Worm (Caenorhabditis elegans) whole organism, mixed stage, embryonic: Measurements from ENCODE around the gene F21H7.3.

Experiments used
- mep-1 ChIP-seq: fragments of 150-350 bp; optimal IDR thresholded peaks from 2 replicates; lab custom pipeline; 2017; ENCODE audit warnings: missing biosample characterization, missing genetic modification reagents, missing genetic modification characterization, inconsistent platforms
- ztf-11 ChIP-seq: fragments of 150-350 bp; optimal IDR thresholded peaks from 2 replicates; lab custom pipeline; 2014; ENCODE audit warnings: missing biosample characterization, missing genetic modification characterization

- TF ChIP-seq mep-1 (tag; lab: Kevin White, UChicago), result no peak
- no peak for TF ChIP-seq ztf-11 (tag; lab: Kevin White, UChicago)
Observed at ce11 chrV:16235135-16235534, at the start of gene F21H7.3.
